Worm (Caenorhabditis elegans): ENCODE measurements around the gene pnn-1.
"Not testable (repeated sequence)": the region's sequence is repeated elsewhere in the genome, so short reads cannot be mapped to it uniquely, and the experiment has no call there.

ce11 chrV:12967925-12968327 lies 3.0 kb upstream of the pnn-1 start, which contains the start of gene R186.8:
- TF ChIP-seq nhr-11 (tag; optimal IDR thresholded peaks at IDR 0.05); hlh-30 (tag; optimal IDR thresholded peaks at IDR 0.05; ENCODE audit: insufficient read depth); tbx-7 (tag; optimal IDR thresholded peaks at IDR 0.05); mec-3 (tag; optimal IDR thresholded peaks at IDR 0.05; ENCODE audit: borderline replicate concordance); syd-9 (tag; optimal IDR thresholded peaks at IDR 0.05); ceh-14 (tag; optimal IDR thresholded peaks at IDR 0.05); hlh-13 (GFP tag; optimal IDR thresholded peaks at IDR 0.05); sox-2 (GFP tag; IDR thresholded peaks at IDR 0.05); hlh-15 (tag; optimal IDR thresholded peaks at IDR 0.05): not testable (repeated sequence)
- TF ChIP-seq elt-2 (tag; optimal IDR thresholded peaks at IDR 0.05) = peak; percentile 41
